Worm (Caenorhabditis elegans) whole organism, L2 larva: ENCODE results near the gene ssp-34.
A peak's percentile ranks its signal among the peaks of the same experiment; 100 is the strongest.

ENCODE experiments used
- C34F6.9 ChIP-seq: fragments of 150-350 bp; optimal IDR thresholded peaks from 2 replicates; lab custom pipeline; 2014; ENCODE audit warnings: missing biosample characterization, missing genetic modification characterization
- F13H6.1 ChIP-seq: sonication (generic microtip); optimal IDR thresholded peaks from 2 replicates; lab custom pipeline; 2016; ENCODE audit warnings: missing genetic modification characterization, missing compliant biosample characterization
- Y55F3AM.14 ChIP-seq: fragments of 200-800 bp; sonication (Bioruptor generic); optimal IDR thresholded peaks from 2 replicates; lab custom pipeline; 2018; ENCODE audit warnings: mild to moderate bottlenecking, missing genetic modification characterization, missing compliant biosample characterization
- ZK546.5 ChIP-seq: sonication (generic microtip); optimal IDR thresholded peaks from 2 replicates; lab custom pipeline; 2017; ENCODE audit warnings: missing biosample characterization, missing genetic modification characterization
- aly-2 ChIP-seq: fragments of 150-350 bp; optimal IDR thresholded peaks from 2 replicates; lab custom pipeline; 2014; ENCODE audit warnings: missing biosample characterization, missing genetic modification characterization
- blmp-1 ChIP-seq: sonication (generic microtip); optimal IDR thresholded peaks from 2 replicates; lab custom pipeline; 2017; ENCODE audit warnings: missing genetic modification characterization, mild to moderate bottlenecking, missing compliant biosample characterization, antibody characterized with exemption, moderate library complexity; ENCODE audit not compliant: insufficient read depth
- ceh-16 ChIP-seq: fragments of 150-350 bp; optimal IDR thresholded peaks from 2 replicates; lab custom pipeline; 2014; ENCODE audit warnings: missing biosample characterization, missing genetic modification characterization
- ceh-82 ChIP-seq: fragments of 150-350 bp; optimal IDR thresholded peaks from 2 replicates; lab custom pipeline; 2014; ENCODE audit warnings: missing biosample characterization, missing genetic modification characterization
- crh-2 ChIP-seq: sonication (generic microtip); optimal IDR thresholded peaks from 2 replicates; lab custom pipeline; 2017; ENCODE audit warnings: missing biosample characterization, missing genetic modification characterization
- dmd-4 ChIP-seq: sonication (generic microtip); optimal IDR thresholded peaks from 2 replicates; lab custom pipeline; 2017; ENCODE audit warnings: missing biosample characterization, missing genetic modification characterization
- egl-27 ChIP-seq: sonication (generic microtip); optimal IDR thresholded peaks from 3 replicates; lab custom pipeline; 2017; ENCODE audit warnings: missing biosample characterization, missing genetic modification reagents, missing genetic modification characterization
- elt-1 ChIP-seq: fragments of 150-350 bp; optimal IDR thresholded peaks from 2 replicates; lab custom pipeline; 2014; ENCODE audit warnings: missing biosample characterization, missing genetic modification characterization
- elt-3 ChIP-seq: sonication (generic microtip); optimal IDR thresholded peaks from 2 replicates; lab custom pipeline; 2017; ENCODE audit warnings: missing biosample characterization, missing genetic modification characterization
- fos-1 ChIP-seq: fragments of 150-350 bp; optimal IDR thresholded peaks from 2 replicates; lab custom pipeline; 2014; ENCODE audit warnings: missing biosample characterization, missing genetic modification characterization
- lin-11 ChIP-seq: fragments of 150-350 bp; sonication (generic microtip); optimal IDR thresholded peaks from 2 replicates; lab custom pipeline; 2014; ENCODE audit warnings: missing biosample characterization, missing genetic modification characterization, inconsistent platforms, mixed read lengths
- lin-13 ChIP-seq: fragments of 150-350 bp; optimal IDR thresholded peaks from 2 replicates; lab custom pipeline; 2014; ENCODE audit warnings: missing biosample characterization, missing genetic modification reagents, missing genetic modification characterization
- lin-39 ChIP-seq: fragments of 150-350 bp; optimal IDR thresholded peaks from 2 replicates; lab custom pipeline; 2014; ENCODE audit warnings: missing biosample characterization, missing genetic modification reagents, missing genetic modification characterization
- lsy-2 ChIP-seq, 2 experiments: fragments of 150-350 bp in 1 of 2; sonication (generic microtip) in 1 of 2; optimal IDR thresholded peaks; 2 replicates each; lab custom pipeline; 2014 to 2017; ENCODE audit warnings: missing biosample characterization in 2 of 2, missing genetic modification characterization in 2 of 2
- mab-5 ChIP-seq: fragments of 150-350 bp; optimal IDR thresholded peaks from 2 replicates; lab custom pipeline; 2014; ENCODE audit warnings: missing biosample characterization, missing genetic modification characterization
- mdl-1 ChIP-seq, 2 experiments: fragments of 150-350 bp in 1 of 2; sonication (generic microtip) in 1 of 2; optimal IDR thresholded peaks; 2 replicates each; lab custom pipeline; 2017; ENCODE audit warnings: missing biosample characterization in 2 of 2, missing genetic modification characterization in 2 of 2
- nhr-10 ChIP-seq: sonication (generic microtip); optimal IDR thresholded peaks from 2 replicates; lab custom pipeline; 2017; ENCODE audit warnings: missing biosample characterization, missing genetic modification characterization
- nhr-11 ChIP-seq: fragments of 150-350 bp; optimal IDR thresholded peaks from 2 replicates; lab custom pipeline; 2014; ENCODE audit warnings: missing biosample characterization, missing genetic modification characterization
- nhr-12 ChIP-seq: fragments of 150-350 bp; optimal IDR thresholded peaks from 2 replicates; lab custom pipeline; 2014; ENCODE audit warnings: missing biosample characterization, missing genetic modification characterization
- nhr-129 ChIP-seq: fragments of 150-350 bp; optimal IDR thresholded peaks from 2 replicates; lab custom pipeline; 2014; ENCODE audit warnings: missing biosample characterization, missing genetic modification characterization
- nhr-21 ChIP-seq: fragments of 150-350 bp; optimal IDR thresholded peaks from 2 replicates; lab custom pipeline; 2014; ENCODE audit warnings: missing biosample characterization, missing genetic modification characterization
- nhr-237 ChIP-seq: fragments of 150-350 bp; optimal IDR thresholded peaks from 2 replicates; lab custom pipeline; 2014; ENCODE audit warnings: missing biosample characterization, missing genetic modification characterization
- nhr-6 ChIP-seq: fragments of 150-350 bp; optimal IDR thresholded peaks from 2 replicates; lab custom pipeline; 2014; ENCODE audit warnings: missing biosample characterization, missing genetic modification characterization
- nhr-77 ChIP-seq: fragments of 150-350 bp; optimal IDR thresholded peaks from 2 replicates; lab custom pipeline; 2014; ENCODE audit warnings: missing biosample characterization, missing genetic modification characterization
- peb-1 ChIP-seq: fragments of 150-350 bp; optimal IDR thresholded peaks from 2 replicates; lab custom pipeline; 2014; ENCODE audit warnings: missing biosample characterization, missing genetic modification characterization
- sem-4 ChIP-seq: fragments of 150-350 bp; optimal IDR thresholded peaks from 2 replicates; lab custom pipeline; 2014; ENCODE audit warnings: missing biosample characterization, missing genetic modification reagents, missing genetic modification characterization
- skn-1 ChIP-seq: sonication (generic microtip); optimal IDR thresholded peaks from 2 replicates; lab custom pipeline; 2017; ENCODE audit warnings: missing biosample characterization, missing genetic modification characterization
- sma-3 ChIP-seq: sonication (generic microtip); optimal IDR thresholded peaks from 2 replicates; lab custom pipeline; 2016; ENCODE audit warnings: missing genetic modification reagents, missing genetic modification characterization, missing compliant biosample characterization
- sma-9 ChIP-seq, 2 experiments: fragments of 150-350 bp in 1 of 2; sonication (generic microtip) in 1 of 2; optimal IDR thresholded peaks; 2 replicates each; lab custom pipeline; 2014 to 2016; ENCODE audit warnings: missing genetic modification characterization in 2 of 2, mild to moderate bottlenecking in 1 of 2, missing biosample characterization in 1 of 2, missing compliant biosample characterization in 1 of 2, missing genetic modification reagents in 1 of 2, moderate library complexity in 1 of 2
- snpc-4 ChIP-seq: fragments of 150-350 bp; optimal IDR thresholded peaks from 2 replicates; lab custom pipeline; 2014; ENCODE audit warnings: missing biosample characterization, missing genetic modification characterization
- unc-39 ChIP-seq: fragments of 150-350 bp; optimal IDR thresholded peaks from 2 replicates; lab custom pipeline; 2014; ENCODE audit warnings: missing biosample characterization, missing genetic modification characterization
- unc-55 ChIP-seq: fragments of 150-350 bp; sonication (generic microtip); optimal IDR thresholded peaks from 3 replicates; lab custom pipeline; 2014; ENCODE audit warnings: missing biosample characterization, missing genetic modification reagents, missing genetic modification characterization
- unc-62 ChIP-seq: fragments of 150-350 bp; optimal IDR thresholded peaks from 2 replicates; lab custom pipeline; 2014; ENCODE audit warnings: missing biosample characterization, missing genetic modification reagents, missing genetic modification characterization
- zag-1 ChIP-seq: fragments of 150-350 bp; optimal IDR thresholded peaks from 2 replicates; lab custom pipeline; 2014; ENCODE audit warnings: missing biosample characterization, missing genetic modification characterization
- ztf-1 ChIP-seq: fragments of 200-800 bp; sonication (Bioruptor generic); conservative IDR thresholded peaks from 2 replicates; pipeline ENCODE4 v1.3.6; 2022; ENCODE audit warnings: missing genetic modification characterization, missing compliant biosample characterization
- ztf-11 ChIP-seq: sonication (generic microtip); optimal IDR thresholded peaks from 2 replicates; lab custom pipeline; 2017; ENCODE audit warnings: missing biosample characterization, missing genetic modification characterization
- ztf-4 ChIP-seq: fragments of 150-350 bp; optimal IDR thresholded peaks from 2 replicates; lab custom pipeline; 2014; ENCODE audit warnings: missing biosample characterization, missing genetic modification characterization

ssp-34 gene

DNA sequence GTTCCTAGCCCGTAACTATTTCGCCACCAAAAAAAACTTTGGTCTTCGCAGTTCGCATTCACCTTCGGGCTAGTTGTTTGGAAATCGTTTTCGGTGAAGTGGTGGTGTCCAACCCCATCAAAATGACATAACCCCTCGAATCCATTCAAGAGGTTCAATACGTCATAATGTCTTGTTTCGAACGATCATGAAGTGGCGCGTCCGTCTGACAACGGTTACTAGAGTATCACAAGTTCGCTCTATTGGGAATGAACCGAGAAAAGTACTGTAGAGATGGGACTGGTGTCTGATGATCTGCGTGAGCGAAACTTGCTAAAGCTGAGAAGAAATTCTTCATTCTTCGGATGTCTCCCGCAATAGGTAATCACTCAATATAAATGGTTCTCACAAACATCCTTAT lies 10.7 kb downstream of the ssp-34 start, which contains the start of gene ZC168.2:
Gene ZC168.2, plus strand, starts transcription at position 301 of the 400 bp plus-strand sequence.
- TF ChIP-seq C34F6.9 (tag; lab: Kevin White, UChicago) (no peak), snpc-4 (tag; lab: Kevin White, UChicago) (no peak), nhr-10 (no peak), ceh-16 (tag; lab: Kevin White, UChicago) (no peak), nhr-237 (tag; lab: Kevin White, UChicago) (no peak), dmd-4 (tag; lab: Kevin White, UChicago) (no peak), unc-39 (no peak), egl-27 (tag; lab: Kevin White, UChicago) (no peak), skn-1 (tag; lab: Kevin White, UChicago) (no peak), unc-62 (GFP tag; lab: Kevin White, UChicago) (no peak), sem-4 (tag; lab: Kevin White, UChicago) (no peak), ztf-4 (tag; lab: Kevin White, UChicago) (no peak), unc-55 (GFP tag; lab: Kevin White, UChicago) (no peak), nhr-21 (tag; lab: Kevin White, UChicago) (no peak), ztf-11 (tag; lab: Kevin White, UChicago) (no peak), nhr-6 (no peak), ZK546.5 (no peak), fos-1 (no peak), peb-1 (tag; lab: Kevin White, UChicago) (no peak), F13H6.1 (tag; lab: Kevin White, UChicago) (no peak)

DNA sequence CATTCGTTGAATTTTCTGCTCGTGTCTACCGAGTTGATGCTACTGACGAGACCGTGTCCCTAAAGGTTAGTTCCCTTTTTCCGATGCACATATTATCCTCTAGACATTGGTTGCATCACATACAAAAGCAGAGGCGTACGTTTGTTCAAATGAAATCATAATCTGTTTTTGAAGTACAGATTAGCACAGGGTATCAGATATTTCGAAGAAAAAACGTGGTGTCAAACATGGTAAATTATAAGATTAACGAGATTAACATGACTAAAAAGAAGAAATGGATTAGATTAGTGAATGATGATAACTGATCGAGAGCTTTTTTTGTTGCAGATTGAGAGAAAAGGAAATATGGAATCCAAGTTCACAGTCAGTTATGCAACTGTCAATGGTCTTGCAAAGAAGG lies 19.5 kb downstream of the ssp-34 start:
- TF ChIP-seq nhr-129 = no peak
- no peak for TF ChIP-seq sem-4 (tag; lab: Kevin White, UChicago)
- TF ChIP-seq nhr-237 (tag; lab: Kevin White, UChicago) = no peak
- TF ChIP-seq sma-9 (GFP tag; optimal IDR thresholded peaks at IDR 0.05; lab: Kevin White, UChicago) = no peak
- no peak for TF ChIP-seq sma-9 (tag; optimal IDR thresholded peaks at IDR 0.05; lab: Kevin White, UChicago)
- no peak for TF ChIP-seq zag-1 (tag; lab: Kevin White, UChicago)
- no peak for TF ChIP-seq aly-2 (tag; lab: Kevin White, UChicago)
- no peak for TF ChIP-seq nhr-77 (tag; lab: Kevin White, UChicago)
- no peak for TF ChIP-seq fos-1
- TF ChIP-seq skn-1 (tag; lab: Kevin White, UChicago) = no peak
- no peak for TF ChIP-seq mdl-1 (tag; optimal IDR thresholded peaks at IDR 0.05; lab: Kevin White, UChicago)
- no peak for TF ChIP-seq sma-3 (GFP tag; lab: Kevin White, UChicago)
- TF ChIP-seq unc-39 = no peak
- no peak for TF ChIP-seq lin-11
- TF ChIP-seq, all 48 proteins: peak for 0

- TF ChIP-seq elt-1 (tag; lab: Kevin White, UChicago) (peak; percentile 25), nhr-10 (no peak), nhr-129 (no peak), egl-27 (tag; lab: Kevin White, UChicago) (no peak)
- TF ChIP-seq, all 48 proteins: peak for 1
Measured at ce11 chrIV:10718075-10718474, 20.3 kb downstream of the ssp-34 start.

ce11 chrIV:10716348-10716747 lies 22.1 kb downstream of the ssp-34 start, which contains the start of gene ncx-3:
TSS of gene ncx-3 (plus strand) at chrIV:10716648.
- TF ChIP-seq C34F6.9 (tag; lab: Kevin White, UChicago) (no peak), ceh-16 (tag; lab: Kevin White, UChicago) (no peak), mdl-1 (tag; optimal IDR thresholded peaks at IDR 0.05; lab: Kevin White, UChicago) (no peak), snpc-4 (tag; lab: Kevin White, UChicago) (no peak), elt-3 (no peak), crh-2 (tag; lab: Kevin White, UChicago) (no peak), lsy-2 (tag; optimal IDR thresholded peaks at IDR 0.05; lab: Kevin White, UChicago) (no peak), skn-1 (tag; lab: Kevin White, UChicago) (no peak), ZK546.5 (no peak), nhr-11 (tag; lab: Kevin White, UChicago) (no peak)

ce11 chrIV:10714594-10714993 lies 23.8 kb downstream of the ssp-34 start:
- TF ChIP-seq nhr-12 (tag; lab: Kevin White, UChicago) = no peak
- TF ChIP-seq elt-1 (tag; lab: Kevin White, UChicago) = no peak
- TF ChIP-seq ztf-4 (tag; lab: Kevin White, UChicago) = no peak
- TF ChIP-seq egl-27 (tag; lab: Kevin White, UChicago) = peak; percentile 21
- no peak for TF ChIP-seq sem-4 (tag; lab: Kevin White, UChicago)
- no peak for TF ChIP-seq nhr-11 (tag; lab: Kevin White, UChicago)
- no peak for TF ChIP-seq Y55F3AM.14 (GFP tag; lab: Kevin White, UChicago)
- TF ChIP-seq mab-5 (tag; lab: Kevin White, UChicago) = no peak
- TF ChIP-seq blmp-1 (tag; lab: Kevin White, UChicago) = no peak
- TF ChIP-seq skn-1 (tag; lab: Kevin White, UChicago) = no peak
- TF ChIP-seq sma-3 (GFP tag; lab: Kevin White, UChicago) = peak; percentile 8
- no peak for TF ChIP-seq F13H6.1 (tag; lab: Kevin White, UChicago)
- peak; percentile 13 for TF ChIP-seq C34F6.9 (tag; lab: Kevin White, UChicago)
- TF ChIP-seq peb-1 (tag; lab: Kevin White, UChicago) = no peak
- TF ChIP-seq mdl-1 (tag; optimal IDR thresholded peaks at IDR 0.05; lab: Kevin White, UChicago) = no peak
- TF ChIP-seq unc-39 = no peak
- TF ChIP-seq lin-11 = no peak
- TF ChIP-seq nhr-77 (tag; lab: Kevin White, UChicago) = no peak
- no peak for TF ChIP-seq ztf-1 (GFP tag; lab: Robert Waterston, UW)
- TF ChIP-seq dmd-4 (tag; lab: Kevin White, UChicago) = no peak
- TF ChIP-seq lsy-2 (tag; optimal IDR thresholded peaks at IDR 0.05; lab: Kevin White, UChicago) = no peak
- TF ChIP-seq nhr-6 = no peak
- no peak for TF ChIP-seq nhr-10
- TF ChIP-seq unc-62 (GFP tag; lab: Kevin White, UChicago) = no peak
- TF ChIP-seq ZK546.5 = no peak
- TF ChIP-seq lin-13 (GFP tag; lab: Kevin White, UChicago) = no peak
- peak; percentile 60 for TF ChIP-seq nhr-129
- TF ChIP-seq lin-39 (tag; lab: Kevin White, UChicago) = no peak
- no peak for TF ChIP-seq ceh-82 (tag; lab: Kevin White, UChicago)
